Worm (Caenorhabditis elegans): ENCODE data around the gene Y75B8A.8.

DNA sequence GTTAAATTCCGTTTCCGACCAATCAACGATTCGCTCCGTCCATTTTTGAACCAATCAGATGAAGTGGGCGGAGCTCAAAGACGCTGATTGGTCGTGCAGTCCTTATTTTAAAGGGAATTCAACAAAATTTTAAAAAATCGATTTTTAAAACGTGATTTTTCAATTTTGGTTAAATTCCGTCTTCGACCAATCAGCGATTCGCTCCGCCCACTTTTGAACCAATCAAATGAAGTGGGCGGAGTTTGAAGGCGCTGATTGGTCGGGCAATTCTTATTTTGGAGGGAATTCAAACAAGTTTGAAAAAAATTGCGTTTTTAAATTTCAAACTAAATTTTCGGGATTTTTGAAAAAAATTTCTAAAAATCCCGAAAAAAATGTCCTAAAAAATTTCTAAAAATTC lies 7.0 kb upstream of the Y75B8A.8 start:
- no peak for TF ChIP-seq tbx-37 (GFP tag; conservative IDR thresholded peaks at IDR 0.05)
- no peak for TF ChIP-seq ama-1 (optimal IDR thresholded peaks at IDR 0.05)
- TF ChIP-seq hnd-1 (tag; optimal IDR thresholded peaks at IDR 0.05), result no peak
- no peak for TF ChIP-seq flt-1 (GFP tag; IDR thresholded peaks at IDR 0.05)
- no peak for TF ChIP-seq hmg-4 (GFP tag; optimal IDR thresholded peaks at IDR 0.05)
- TF ChIP-seq tra-4 (tag; optimal IDR thresholded peaks at IDR 0.05), result no peak
- TF ChIP-seq F13C5.2 (tag; optimal IDR thresholded peaks at IDR 0.05), result no peak
- no peak for TF ChIP-seq aly-1 (tag; optimal IDR thresholded peaks at IDR 0.05)
- no peak for TF ChIP-seq ceh-36 (tag; optimal IDR thresholded peaks at IDR 0.05)
- TF ChIP-seq B0310.2 (tag; optimal IDR thresholded peaks at IDR 0.05), result no peak

Data from whole organism, early embryonic.